Fruit fly (Drosophila melanogaster): ENCODE results near the gene CG5958.

The CG5958 gene

dm6 chr2L:7401627-7402026 lies 31.7 kb downstream of the CG5958 start (continued):
- TF ChIP-seq CG10543 (GFP tag; optimal IDR thresholded peaks at IDR 0.05), result peak; percentile 67
- TF ChIP-seq CG3065 (GFP tag; optimal IDR thresholded peaks at IDR 0.05), result no peak
- TF ChIP-seq kay (GFP tag; optimal IDR thresholded peaks at IDR 0.05), result no peak
- TF ChIP-seq HLH4C (GFP tag; IDR thresholded peaks at IDR 0.05; ENCODE audit: partially characterized antibody), result no peak
- TF ChIP-seq CG14441 (GFP tag; IDR thresholded peaks at IDR 0.05), result peak; percentile 78
- TF ChIP-seq pb (GFP tag; optimal IDR thresholded peaks at IDR 0.05), result no peak
- TF ChIP-seq CG1529 (GFP tag; optimal IDR thresholded peaks at IDR 0.05), result peak; percentile 11
- TF ChIP-seq CG11093 (GFP tag; IDR thresholded peaks at IDR 0.05), result peak; percentile 59; the same call in 2 of the 3 replicates
- TF ChIP-seq B-H2 (GFP tag; optimal IDR thresholded peaks at IDR 0.05), result peak; percentile 76
- TF ChIP-seq Dref (GFP tag; IDR thresholded peaks at IDR 0.05), result no peak
- peak; percentile 13 for TF ChIP-seq CG7786 (GFP tag; optimal IDR thresholded peaks at IDR 0.05)
- no peak for TF ChIP-seq Bdp1 (GFP tag; optimal IDR thresholded peaks at IDR 0.05)
- no peak for TF ChIP-seq sna (GFP tag; IDR thresholded peaks at IDR 0.05; ENCODE audit: partially characterized antibody)
- no peak for TF ChIP-seq GATAe (GFP tag; conservative IDR thresholded peaks at IDR 0.05)
- peak; percentile 58 for TF ChIP-seq Oaz (GFP tag; IDR thresholded peaks at IDR 0.05)
- no peak for TF ChIP-seq Sry-δ (GFP tag; optimal IDR thresholded peaks at IDR 0.05)
- TF ChIP-seq CG10209 (GFP tag; optimal IDR thresholded peaks at IDR 0.05), result peak; percentile 57
- TF ChIP-seq gt (GFP tag; IDR thresholded peaks at IDR 0.05), result 0 out of 2 replicates have a peak, but pooled peaks have one; percentile 44
- no peak for TF ChIP-seq CG10462 (GFP tag; optimal IDR thresholded peaks at IDR 0.05)
- peak; percentile 3 for TF ChIP-seq CG8089 (GFP tag; optimal IDR thresholded peaks at IDR 0.05)
- TF ChIP-seq Hmr (GFP tag; optimal IDR thresholded peaks at IDR 0.05), result peak; percentile 62
- no peak for TF ChIP-seq cas (GFP tag; IDR thresholded peaks at IDR 0.05)
- peak; percentile 62 for TF ChIP-seq CG9215 (GFP tag; IDR thresholded peaks at IDR 0.05)
- peak; percentile 42 for TF ChIP-seq Nf-YC (tag; optimal IDR thresholded peaks at IDR 0.05)
- TF ChIP-seq CG6813 (GFP tag; optimal IDR thresholded peaks at IDR 0.05), result peak; percentile 37
- peak; percentile 90 for TF ChIP-seq slbo (GFP tag; IDR thresholded peaks at IDR 0.05)
- no peak for TF ChIP-seq CG8359 (GFP tag; optimal IDR thresholded peaks at IDR 0.05; ENCODE audit: borderline replicate concordance)
- no peak for TF ChIP-seq Hey (tag; optimal IDR thresholded peaks at IDR 0.05)
- peak; percentile 66 for TF ChIP-seq lilli (GFP tag; optimal IDR thresholded peaks at IDR 0.05)
- TF ChIP-seq Drgx (GFP tag; IDR thresholded peaks at IDR 0.05), result no peak
- peak in 1 of 2 experiments; percentile 37 for TF ChIP-seq eve (GFP tag; optimal IDR thresholded peaks at IDR 0.05)
- no peak for TF ChIP-seq NK7.1 (GFP tag; optimal IDR thresholded peaks at IDR 0.05)
- TF ChIP-seq NfI (GFP tag; optimal IDR thresholded peaks at IDR 0.05), result peak; percentile 79
- TF ChIP-seq otp (GFP tag; IDR thresholded peaks at IDR 0.05), result no peak
- peak; percentile 61 for TF ChIP-seq wor (GFP tag; IDR thresholded peaks at IDR 0.05)
- TF ChIP-seq CG7839 (tag; optimal IDR thresholded peaks at IDR 0.05), result peak; percentile 87
- no peak for TF ChIP-seq CG8478 (optimal IDR thresholded peaks at IDR 0.05)
- no peak for TF ChIP-seq Scr (GFP tag; IDR thresholded peaks at IDR 0.05; ENCODE audit: partially characterized antibody)
- peak; percentile 27 for TF ChIP-seq org-1 (GFP tag; optimal IDR thresholded peaks at IDR 0.05)
- no peak for TF ChIP-seq maf-S (GFP tag; optimal IDR thresholded peaks at IDR 0.05)
- TF ChIP-seq CG18764 (GFP tag; optimal IDR thresholded peaks at IDR 0.05), result peak; percentile 3
- no peak for TF ChIP-seq pfk (GFP tag; optimal IDR thresholded peaks at IDR 0.05)
- TF ChIP-seq Tbp (GFP tag; optimal IDR thresholded peaks at IDR 0.05), result no peak
- TF ChIP-seq Dip2 (GFP tag; IDR thresholded peaks at IDR 0.05), result no peak
- peak; percentile 92 for TF ChIP-seq tgo (GFP tag; IDR thresholded peaks at IDR 0.05)
- no peak for TF ChIP-seq Lpt (GFP tag; optimal IDR thresholded peaks at IDR 0.05)
- TF ChIP-seq HLH3B (GFP tag; IDR thresholded peaks at IDR 0.05), result peak; percentile 80
- TF ChIP-seq CG6791 (GFP tag; IDR thresholded peaks at IDR 0.05; ENCODE audit: partially characterized antibody), result no peak
- peak; percentile 49 for TF ChIP-seq CG12155 (GFP tag; optimal IDR thresholded peaks at IDR 0.05)
- TF ChIP-seq dmrt99B (tag; optimal IDR thresholded peaks at IDR 0.05), result peak; percentile 83
- TF ChIP-seq chif (GFP tag; optimal IDR thresholded peaks at IDR 0.05), result peak; percentile 40 to 42
- TF ChIP-seq ERR (GFP tag; optimal IDR thresholded peaks at IDR 0.05), result no peak
